Worm (Caenorhabditis elegans) whole organism, L4/young adult: ENCODE results near the gene srt-54.
"Not testable (repeated sequence)": the region's sequence is repeated elsewhere in the genome, so short reads cannot be mapped to it uniquely, and the experiment has no call there.

Source experiments
- W03F9.2 ChIP-seq: fragments of 150-350 bp; optimal IDR thresholded peaks from 2 replicates; lab custom pipeline; 2014; ENCODE audit warnings: missing biosample characterization, missing genetic modification characterization
- dao-5 ChIP-seq: sonication (generic microtip); optimal IDR thresholded peaks from 2 replicates; lab custom pipeline; 2016; ENCODE audit warnings: missing genotype, missing genetic modification characterization, moderate library complexity, missing compliant biosample characterization
- him-1 ChIP-seq: sonication (generic microtip); optimal IDR thresholded peaks from 2 replicates; lab custom pipeline; 2016; ENCODE audit warnings: missing genotype, missing genetic modification reagents, missing genetic modification characterization, missing compliant biosample characterization

srt-54 gene

ce11 chrII:97992-98763 lies 18.8 kb upstream of the srt-54 start, which contains the start of the genes luc-7L3 and sftb-6:
TSS of gene luc-7L3 (minus strand) at chrII:98027.
TSS of gene sftb-6 (plus strand) at chrII:98404.
- no peak for TF ChIP-seq dao-5 (tag; lab: Kevin White, UChicago)
- no peak for TF ChIP-seq him-1 (tag; lab: Kevin White, UChicago)
- peak; percentile 71 for TF ChIP-seq W03F9.2 (tag; lab: Kevin White, UChicago)

ce11 chrII:98894-99293 lies 18.1 kb upstream of the srt-54 start, which contains the start of gene C50D2.10:
TSS of gene C50D2.10 (plus strand) at chrII:99138.
- TF ChIP-seq W03F9.2, dao-5, him-1 (tag; lab: Kevin White, UChicago): not testable (repeated sequence)

ce11 chrII:101176-101575 lies 15.8 kb upstream of the srt-54 start:
- no peak for TF ChIP-seq W03F9.2 (tag; lab: Kevin White, UChicago)

ce11 chrII:104234-104633 lies 12.8 kb upstream of the srt-54 start, which contains the start of gene col-68:
TSS of gene col-68 (plus strand) at chrII:104534.
- no peak for TF ChIP-seq dao-5 (tag; lab: Kevin White, UChicago)
- no peak for TF ChIP-seq him-1 (tag; lab: Kevin White, UChicago)
- no peak for TF ChIP-seq W03F9.2 (tag; lab: Kevin White, UChicago)

ce11 chrII:105327-105882 lies 11.6 kb upstream of the srt-54 start:
- TF ChIP-seq W03F9.2 (tag; lab: Kevin White, UChicago) = no peak
- no peak for TF ChIP-seq dao-5 (tag; lab: Kevin White, UChicago)
- no peak for TF ChIP-seq him-1 (tag; lab: Kevin White, UChicago)

ce11 chrII:105889-106288 lies 11.1 kb upstream of the srt-54 start, which contains the start of gene txt-1:
TSS of gene txt-1 (plus strand) at chrII:106189.
- TF ChIP-seq him-1 (tag; lab: Kevin White, UChicago) (no peak), dao-5 (tag; lab: Kevin White, UChicago) (no peak), W03F9.2 (tag; lab: Kevin White, UChicago) (no peak)

ce11 chrII:107703-108102 lies 9.3 kb upstream of the srt-54 start:
- no peak for TF ChIP-seq W03F9.2 (tag; lab: Kevin White, UChicago)
- TF ChIP-seq dao-5 (tag; lab: Kevin White, UChicago) = no peak
- TF ChIP-seq him-1 (tag; lab: Kevin White, UChicago) = no peak

ce11 chrII:108865-109264 lies 8.2 kb upstream of the srt-54 start, which contains the start of gene C50D2.2:
TSS of gene C50D2.2 (plus strand) at chrII:109165.
- no peak for TF ChIP-seq dao-5 (tag; lab: Kevin White, UChicago)
- TF ChIP-seq W03F9.2 (tag; lab: Kevin White, UChicago) = no peak
- no peak for TF ChIP-seq him-1 (tag; lab: Kevin White, UChicago)

ce11 chrII:111267-111666 lies 5.7 kb upstream of the srt-54 start, which contains the start of gene C50D2.1:
TSS of gene C50D2.1 (plus strand) at chrII:111567.
- TF ChIP-seq dao-5 (tag; lab: Kevin White, UChicago) (no peak), him-1 (tag; lab: Kevin White, UChicago) (no peak), W03F9.2 (tag; lab: Kevin White, UChicago) (no peak)

- TF ChIP-seq dao-5 (tag; lab: Kevin White, UChicago) = no peak
- TF ChIP-seq W03F9.2 (tag; lab: Kevin White, UChicago) = no peak
- no peak for TF ChIP-seq him-1 (tag; lab: Kevin White, UChicago)
Measured at ce11 chrII:112231-112630, 4.8 kb upstream of the srt-54 start.

ce11 chrII:121121-121520 lies 4.1 kb downstream of the srt-54 start, which contains the start of gene K10B4.3:
TSS of gene K10B4.3 (minus strand) at chrII:121221.
- TF ChIP-seq W03F9.2 (tag; lab: Kevin White, UChicago) = no peak
- no peak for TF ChIP-seq him-1 (tag; lab: Kevin White, UChicago)
- TF ChIP-seq dao-5 (tag; lab: Kevin White, UChicago) = no peak

ce11 chrII:122008-122407 lies 5.0 kb downstream of the srt-54 start:
- TF ChIP-seq him-1 (tag; lab: Kevin White, UChicago) (no peak), dao-5 (tag; lab: Kevin White, UChicago) (no peak), W03F9.2 (tag; lab: Kevin White, UChicago) (no peak)

ce11 chrII:122494-122893 lies 5.5 kb downstream of the srt-54 start:
- TF ChIP-seq W03F9.2 (tag; lab: Kevin White, UChicago) = no peak
- TF ChIP-seq dao-5 (tag; lab: Kevin White, UChicago) = no peak
- TF ChIP-seq him-1 (tag; lab: Kevin White, UChicago) = no peak
